Worm (Caenorhabditis elegans): ENCODE measurements around the gene ZK370.4.

DNA sequence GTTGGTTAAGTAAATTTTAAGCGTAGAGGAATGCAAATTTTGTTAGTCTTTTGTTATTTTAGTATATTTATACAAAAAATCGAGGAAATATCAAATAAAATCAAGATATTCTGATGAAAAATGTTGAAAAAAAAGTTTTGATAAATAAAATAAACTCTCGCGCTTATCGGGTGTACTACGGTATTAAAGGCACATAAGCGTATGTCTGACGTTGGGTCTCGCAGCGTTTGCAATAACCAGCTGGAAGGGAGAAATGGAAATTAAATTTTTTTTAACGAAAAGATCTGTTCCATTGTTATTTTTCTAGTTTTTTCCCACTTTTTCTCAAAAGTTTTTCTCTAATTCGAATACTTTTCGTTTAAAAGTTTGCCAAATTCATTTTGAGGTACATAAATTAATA is 42.1 kb downstream of the ZK370.4 start:
- TF ChIP-seq blmp-1 (tag; optimal IDR thresholded peaks at IDR 0.05) (no peak), skn-1 (tag; optimal IDR thresholded peaks at IDR 0.05) (no peak), nhr-237 (tag; optimal IDR thresholded peaks at IDR 0.05) (no peak), ceh-63 (GFP tag; optimal IDR thresholded peaks at IDR 0.05) (no peak), nhr-77 (tag; optimal IDR thresholded peaks at IDR 0.05) (no peak), ceh-8 (GFP tag; optimal IDR thresholded peaks at IDR 0.05) (no peak)

Data from whole organism, L1 larva.